Worm (Caenorhabditis elegans): ENCODE results near the gene gst-18.

DNA sequence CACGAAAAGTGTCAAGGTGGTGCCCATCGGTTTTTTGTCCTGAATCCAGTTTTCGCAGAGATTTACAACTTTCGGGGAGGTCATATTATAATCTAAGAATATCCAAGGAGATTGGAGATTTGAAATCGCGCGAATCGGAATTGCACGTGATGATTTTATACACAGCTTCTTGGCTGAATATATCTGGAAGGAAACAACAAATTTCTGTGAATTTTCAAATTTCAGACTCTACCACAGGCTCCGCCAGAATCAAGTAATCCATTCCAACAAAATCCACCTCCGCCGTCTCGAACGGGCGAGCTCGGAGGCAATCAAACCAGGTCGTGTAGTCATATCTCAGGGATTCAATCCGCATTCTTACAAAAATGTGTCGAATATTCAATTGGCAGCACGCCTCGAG is 35.4 kb downstream of the gst-18 start:
- no peak for TF ChIP-seq unc-39 (tag; optimal IDR thresholded peaks at IDR 0.05)
- no peak for TF ChIP-seq dpl-1 (GFP tag; optimal IDR thresholded peaks at IDR 0.05)
- TF ChIP-seq fos-1 (tag; optimal IDR thresholded peaks at IDR 0.05): no peak
- TF ChIP-seq nhr-11 (tag; optimal IDR thresholded peaks at IDR 0.05): no peak
- TF ChIP-seq mdl-1 (tag; optimal IDR thresholded peaks at IDR 0.05): no peak
- TF ChIP-seq nhr-76 (tag; optimal IDR thresholded peaks at IDR 0.05): no peak
